Fruit fly (Drosophila melanogaster) whole organism, embryonic: ENCODE measurements around the gene CG13995.

Source experiments
- Aef1 ChIP-seq: fragments of 200-800 bp; sonication (Bioruptor generic); IDR thresholded peaks from 3 replicates; pipeline ENCODE4 v1.3.6; 2022; ENCODE audit warnings: missing biosample characterization, missing genetic modification characterization
- CG1024 ChIP-seq: fragments of 200-800 bp; sonication (Bioruptor generic); IDR thresholded peaks from 2 replicates; pipeline ENCODE4 v1.3.6; 2022; ENCODE audit warnings: missing biosample characterization, missing genetic modification characterization
- CG10274 ChIP-seq: fragments of 200-800 bp; sonication (Bioruptor generic); optimal IDR thresholded peaks from 3 replicates; lab custom pipeline; 2017; ENCODE audit warnings: missing biosample characterization, mild to moderate bottlenecking, missing genetic modification characterization
- CG10543 ChIP-seq: fragments of 200-800 bp; sonication (Bioruptor generic); optimal IDR thresholded peaks from 3 replicates; lab custom pipeline; 2017; ENCODE audit warnings: missing biosample characterization, mild to moderate bottlenecking, missing genetic modification characterization, moderate library complexity
- CG11696 ChIP-seq: fragments of 200-800 bp; sonication (Bioruptor generic); IDR thresholded peaks from 2 replicates; pipeline ENCODE4 v1.3.6; 2022; ENCODE audit warnings: missing biosample characterization, missing genetic modification characterization
- CG12155 ChIP-seq: fragments of 200-800 bp; sonication (Bioruptor generic); optimal IDR thresholded peaks from 3 replicates; lab custom pipeline; 2016; ENCODE audit warnings: missing biosample characterization, missing genetic modification characterization
- CG12391 ChIP-seq: fragments of 200-800 bp; sonication (Bioruptor generic); optimal IDR thresholded peaks from 3 replicates; lab custom pipeline; 2018; ENCODE audit warnings: missing biosample characterization, mild to moderate bottlenecking, missing genetic modification characterization, moderate library complexity
- CG12744 ChIP-seq: fragments of 200-800 bp; sonication (Bioruptor generic); optimal IDR thresholded peaks from 2 replicates; lab custom pipeline; 2016; ENCODE audit warnings: missing biosample characterization, missing genetic modification characterization
- CG13424 ChIP-seq: fragments of 200-800 bp; sonication (Bioruptor generic); optimal IDR thresholded peaks from 2 replicates; lab custom pipeline; 2019; ENCODE audit warnings: missing biosample characterization, mild to moderate bottlenecking, missing genetic modification characterization, moderate library complexity
- CG14667 ChIP-seq: fragments of 200-800 bp; sonication (Bioruptor generic); IDR thresholded peaks from 2 replicates; pipeline ENCODE4 v1.3.6; 2022; ENCODE audit warnings: missing biosample characterization, missing genetic modification characterization
- CG1602 ChIP-seq: fragments of 200-800 bp; sonication (Bioruptor generic); optimal IDR thresholded peaks from 3 replicates; lab custom pipeline; 2016; ENCODE audit warnings: missing biosample characterization, missing genetic modification characterization
- CG16863 ChIP-seq: fragments of 200-800 bp; sonication (Bioruptor generic); optimal IDR thresholded peaks from 3 replicates; lab custom pipeline; 2016; ENCODE audit warnings: missing biosample characterization, missing genetic modification characterization
- CG17361 ChIP-seq: fragments of 200-800 bp; sonication (Bioruptor generic); IDR thresholded peaks from 3 replicates; pipeline ENCODE4 v1.3.6; 2022; ENCODE audit warnings: missing biosample characterization, missing genetic modification characterization
- CG2712 ChIP-seq: fragments of 200-800 bp; optimal IDR thresholded peaks from 3 replicates; lab custom pipeline; 2019; ENCODE audit warnings: missing biosample characterization, mild to moderate bottlenecking, missing genetic modification characterization, moderate library complexity
- CG33213 ChIP-seq: fragments of 200-800 bp; sonication (Bioruptor generic); optimal IDR thresholded peaks from 3 replicates; lab custom pipeline; 2016; ENCODE audit warnings: missing biosample characterization, missing genetic modification characterization
- CG34376 ChIP-seq: fragments of 200-800 bp; sonication (Bioruptor generic); optimal IDR thresholded peaks from 2 replicates; lab custom pipeline; 2018; ENCODE audit warnings: missing biosample characterization, mild to moderate bottlenecking, missing genetic modification characterization
- CG4707 ChIP-seq: fragments of 200-800 bp; sonication (Bioruptor generic); optimal IDR thresholded peaks from 2 replicates; lab custom pipeline; 2018; ENCODE audit warnings: missing biosample characterization, mild to moderate bottlenecking, missing genetic modification characterization, moderate library complexity
- CG6272 ChIP-seq: fragments of 200-800 bp; sonication (Bioruptor generic); IDR thresholded peaks from 2 replicates; pipeline ENCODE4 v1.3.6; 2022; ENCODE audit warnings: missing biosample characterization, missing genetic modification characterization
- CG8290 ChIP-seq, 3 experiments: fragments of 200-800 bp; sonication (Bioruptor generic); optimal IDR thresholded peaks; 2 replicates each; lab custom pipeline; 2016 to 2019; ENCODE audit warnings: missing biosample characterization in 3 of 3, missing genetic modification characterization in 3 of 3, mild to moderate bottlenecking in 2 of 3, moderate library complexity in 1 of 3
- Drgx ChIP-seq: fragments of 200-800 bp; sonication (Bioruptor generic); IDR thresholded peaks from 2 replicates; pipeline ENCODE4 v1.3.6; 2022; ENCODE audit warnings: missing biosample characterization, missing genetic modification characterization
- E2f2 ChIP-seq: fragments of 200-800 bp; sonication (Bioruptor generic); IDR thresholded peaks from 2 replicates; pipeline ENCODE4 v1.3.6; 2022; ENCODE audit warnings: missing biosample characterization, missing genetic modification characterization
- Gsc ChIP-seq: fragments of 200-800 bp; sonication (Bioruptor generic); IDR thresholded peaks from 2 replicates; pipeline ENCODE4 v1.3.6; 2022; ENCODE audit warnings: missing biosample characterization, missing genetic modification characterization
- Hey ChIP-seq: fragments of 200-800 bp; sonication (Bioruptor generic); optimal IDR thresholded peaks from 3 replicates; lab custom pipeline; 2018; ENCODE audit warnings: missing biosample characterization, mild to moderate bottlenecking, missing genetic modification characterization
- Hr51 ChIP-seq, 2 experiments: fragments of 200-800 bp; sonication (Bioruptor generic); optimal IDR thresholded peaks; 2 replicates in 1 of 2; 3 replicates in 1 of 2; lab custom pipeline; 2016 to 2018; ENCODE audit warnings: missing biosample characterization in 2 of 2, missing genetic modification characterization in 2 of 2, mild to moderate bottlenecking in 1 of 2, moderate library complexity in 1 of 2
- Hsf ChIP-seq: fragments of 200-800 bp; sonication (Bioruptor generic); optimal IDR thresholded peaks from 3 replicates; lab custom pipeline; 2016; ENCODE audit warnings: missing biosample characterization, missing genetic modification characterization
- Kr ChIP-seq: fragments of 200-800 bp; sonication (Bioruptor generic); optimal IDR thresholded peaks from 2 replicates; lab custom pipeline; 2017; ENCODE audit warnings: missing biosample characterization, mild to moderate bottlenecking, missing genetic modification characterization
- Meics ChIP-seq: fragments of 200-800 bp; sonication (Bioruptor generic); optimal IDR thresholded peaks from 2 replicates; lab custom pipeline; 2017; ENCODE audit warnings: missing biosample characterization, mild to moderate bottlenecking, missing genetic modification characterization
- NC2α ChIP-seq: fragments of 200-800 bp; sonication (Bioruptor generic); optimal IDR thresholded peaks from 2 replicates; lab custom pipeline; 2016; ENCODE audit warnings: missing biosample characterization, missing genetic modification characterization
- Ravus ChIP-seq: fragments of 200-800 bp; sonication (Bioruptor generic); IDR thresholded peaks from 2 replicates; pipeline ENCODE4 v1.3.6; 2022; ENCODE audit warnings: missing biosample characterization, missing genetic modification characterization
- Scr ChIP-seq: fragments of 200-800 bp; sonication (Bioruptor generic); IDR thresholded peaks from 2 replicates; pipeline ENCODE4 v1.3.6; 2022; ENCODE audit warnings: missing biosample characterization, missing genetic modification characterization; ENCODE audit not compliant: partially characterized antibody
- Sry-β ChIP-seq: fragments of 200-800 bp; sonication (Bioruptor generic); optimal IDR thresholded peaks from 2 replicates; lab custom pipeline; 2018; ENCODE audit warnings: missing biosample characterization, mild to moderate bottlenecking, missing genetic modification characterization, moderate library complexity
- ase ChIP-seq: fragments of 200-800 bp; sonication (Bioruptor generic); IDR thresholded peaks from 3 replicates; pipeline ENCODE4 v1.3.6; 2022; ENCODE audit warnings: missing biosample characterization, missing genetic modification characterization
- bbx ChIP-seq: fragments of 200-800 bp; sonication (Bioruptor generic); IDR thresholded peaks from 2 replicates; pipeline ENCODE4 v1.3.6; 2022; ENCODE audit warnings: missing biosample characterization, missing genetic modification characterization; ENCODE audit not compliant: partially characterized antibody
- cato ChIP-seq: fragments of 200-800 bp; sonication (Bioruptor generic); optimal IDR thresholded peaks from 2 replicates; lab custom pipeline; 2016; ENCODE audit warnings: missing biosample characterization, missing genetic modification characterization, borderline replicate concordance
- dysf ChIP-seq: fragments of 200-800 bp; sonication (Bioruptor generic); IDR thresholded peaks from 3 replicates; pipeline ENCODE4 v1.3.6; 2022; ENCODE audit warnings: missing biosample characterization, missing genetic modification characterization
- fu2 ChIP-seq: fragments of 200-800 bp; sonication (Bioruptor generic); optimal IDR thresholded peaks from 2 replicates; lab custom pipeline; 2016; ENCODE audit warnings: missing biosample characterization, missing genetic modification characterization
- grau ChIP-seq: fragments of 200-800 bp; optimal IDR thresholded peaks from 3 replicates; lab custom pipeline; 2019; ENCODE audit warnings: missing biosample characterization, mild to moderate bottlenecking, missing genetic modification characterization, moderate library complexity
- inv ChIP-seq: fragments of 200-800 bp; sonication (Bioruptor generic); IDR thresholded peaks from 2 replicates; pipeline ENCODE4 v1.3.6; 2022; ENCODE audit warnings: missing biosample characterization, missing genetic modification characterization; ENCODE audit not compliant: partially characterized antibody
- maf-S ChIP-seq: fragments of 200-800 bp; sonication (Bioruptor generic); optimal IDR thresholded peaks from 2 replicates; lab custom pipeline; 2016; ENCODE audit warnings: missing biosample characterization, missing genetic modification characterization
- nom ChIP-seq: fragments of 200-800 bp; sonication (Bioruptor generic); optimal IDR thresholded peaks from 2 replicates; lab custom pipeline; 2017; ENCODE audit warnings: missing biosample characterization, missing genetic modification characterization, mild to moderate bottlenecking, moderate library complexity, missing genetic modification reagents
- oc ChIP-seq: fragments of 200-800 bp; sonication (Bioruptor generic); optimal IDR thresholded peaks from 2 replicates; lab custom pipeline; 2018; ENCODE audit warnings: missing biosample characterization, mild to moderate bottlenecking, missing genetic modification characterization, moderate library complexity
- onecut ChIP-seq: fragments of 200-800 bp; sonication (Bioruptor generic); IDR thresholded peaks from 2 replicates; pipeline ENCODE4 v1.3.6; 2022; ENCODE audit warnings: missing biosample characterization, missing genetic modification characterization
- pho ChIP-seq: fragments of 200-800 bp; sonication (Bioruptor generic); optimal IDR thresholded peaks from 2 replicates; lab custom pipeline; 2016; ENCODE audit warnings: missing biosample characterization, missing genetic modification characterization
- phol ChIP-seq: fragments of 200-800 bp; sonication (Bioruptor generic); optimal IDR thresholded peaks from 3 replicates; lab custom pipeline; 2018; ENCODE audit warnings: missing biosample characterization, mild to moderate bottlenecking, missing genetic modification characterization, moderate library complexity
- scrt ChIP-seq: fragments of 200-800 bp; sonication (Bioruptor generic); optimal IDR thresholded peaks from 2 replicates; lab custom pipeline; 2018; ENCODE audit warnings: missing biosample characterization, mild to moderate bottlenecking, missing genetic modification characterization, moderate library complexity
- slp2 ChIP-seq: fragments of 200-800 bp; sonication (Bioruptor generic); optimal IDR thresholded peaks from 2 replicates; lab custom pipeline; 2016; ENCODE audit warnings: missing biosample characterization, missing genetic modification characterization
- stwl ChIP-seq: fragments of 200-800 bp; sonication (Bioruptor generic); optimal IDR thresholded peaks from 3 replicates; lab custom pipeline; 2018; ENCODE audit warnings: missing biosample characterization, mild to moderate bottlenecking, missing genetic modification characterization, moderate library complexity
- tx ChIP-seq: fragments of 200-800 bp; sonication (Bioruptor generic); optimal IDR thresholded peaks from 2 replicates; lab custom pipeline; 2016; ENCODE audit warnings: missing biosample characterization, missing genetic modification characterization
- zen ChIP-seq: fragments of 200-800 bp; sonication (Bioruptor generic); optimal IDR thresholded peaks from 3 replicates; lab custom pipeline; 2018; ENCODE audit warnings: missing biosample characterization, mild to moderate bottlenecking, missing genetic modification characterization, moderate library complexity
- zen2 ChIP-seq: fragments of 200-800 bp; sonication (Bioruptor generic); IDR thresholded peaks from 3 replicates; pipeline ENCODE4 v1.3.6; 2022; ENCODE audit warnings: missing biosample characterization, missing genetic modification characterization; ENCODE audit not compliant: partially characterized antibody

CG13995 gene

DNA sequence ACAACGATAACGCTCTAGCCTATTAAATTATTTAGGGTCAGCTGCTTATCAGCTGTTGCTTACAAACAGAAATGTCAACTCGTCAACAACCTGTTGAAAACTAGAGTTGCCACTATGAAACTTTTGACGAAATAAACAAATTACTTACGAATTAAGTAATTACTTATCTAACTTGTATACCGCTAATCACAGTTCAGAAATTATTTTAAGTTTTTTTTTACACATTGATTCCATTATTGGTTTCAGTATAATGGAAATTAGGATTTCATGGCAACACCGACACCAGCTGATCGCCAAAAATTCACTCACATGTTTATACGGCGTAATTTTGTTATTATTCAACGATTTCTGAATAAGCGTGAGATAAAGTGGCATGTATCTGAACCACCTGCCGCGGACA, 16.3 kb upstream of the CG13995 start, which contains the start of the genes CG9117 and CG31643 (continued):
- TF ChIP-seq CG12744 (GFP tag; lab: Kevin White, UChicago), result peak; percentile 53
- TF ChIP-seq zen (tag; lab: Kevin White, UChicago), result peak; percentile 26
- TF ChIP-seq CG34376 (GFP tag; lab: Kevin White, UChicago), result peak; percentile 59
- TF ChIP-seq CG14667, result no peak
- TF ChIP-seq bbx (GFP tag; lab: Robert Waterston, UW), result no peak
- TF ChIP-seq stwl (tag; lab: Kevin White, UChicago), result peak; percentile 54
- TF ChIP-seq Hsf (GFP tag; lab: Kevin White, UChicago), result peak; percentile 57
- TF ChIP-seq scrt (GFP tag; lab: Kevin White, UChicago), result peak; percentile 97
- peak; percentile 41 for TF ChIP-seq oc (tag; lab: Kevin White, UChicago)
- peak; percentile 69 for TF ChIP-seq phol (tag; lab: Kevin White, UChicago)
- TF ChIP-seq Meics, result no peak
- TF ChIP-seq CG10274 (GFP tag; lab: Kevin White, UChicago), result no peak
- no peak for TF ChIP-seq inv (GFP tag; lab: Robert Waterston, UW)
- TF ChIP-seq Aef1, result no peak
- TF ChIP-seq Kr (GFP tag; lab: Kevin White, UChicago), result no peak
- TF ChIP-seq CG10543 (GFP tag; lab: Kevin White, UChicago), result no peak
- no peak for TF ChIP-seq CG6272 (GFP tag; lab: Robert Waterston, UW)
- peak; percentile 47 for TF ChIP-seq CG33213 (GFP tag; lab: Kevin White, UChicago)
- peak; percentile 21; the same call in 1 of the 2 replicates for TF ChIP-seq Scr (GFP tag; lab: Robert Waterston, UW)
- TF ChIP-seq CG12391 (tag; lab: Kevin White, UChicago), result peak; percentile 76
- no peak for TF ChIP-seq CG8290 (GFP tag; optimal IDR thresholded peaks at IDR 0.05; lab: Kevin White, UChicago)
- TF ChIP-seq CG8290 (tag; optimal IDR thresholded peaks at IDR 0.05; lab: Kevin White, UChicago), result no peak
- peak; percentile 58 for TF ChIP-seq tx (GFP tag; lab: Kevin White, UChicago)
- peak; percentile 1 for TF ChIP-seq Sry-β
- TF ChIP-seq NC2α (GFP tag; lab: Kevin White, UChicago), result no peak
- peak; percentile 69 for TF ChIP-seq CG13424
- no peak for TF ChIP-seq Hr51 (GFP tag; optimal IDR thresholded peaks at IDR 0.05; lab: Kevin White, UChicago)
- TF ChIP-seq CG16863, result peak; percentile 49
- TF ChIP-seq CG1602 (GFP tag; lab: Kevin White, UChicago), result peak; percentile 10
- peak; percentile 57 for TF ChIP-seq CG2712 (tag; lab: Kevin White, UChicago)
- TF ChIP-seq ase (GFP tag; lab: Robert Waterston, UW), result 0 out of 3 replicates have a peak, but pooled peaks have one; percentile 47
- peak; percentile 35 for TF ChIP-seq maf-S (GFP tag; lab: Kevin White, UChicago)
- peak; percentile 45 for TF ChIP-seq slp2 (GFP tag; lab: Kevin White, UChicago)
- TF ChIP-seq Gsc (GFP tag; lab: Robert Waterston, UW), result no peak
- peak; percentile 71 for TF ChIP-seq CG12155 (GFP tag; lab: Kevin White, UChicago)
- peak; percentile 28 for TF ChIP-seq E2f2 (GFP tag; lab: Robert Waterston, UW)
- no peak for TF ChIP-seq Hey (tag; lab: Kevin White, UChicago)
- TF ChIP-seq CG4707 (GFP tag; lab: Kevin White, UChicago), result no peak
- TF ChIP-seq Drgx (GFP tag; lab: Robert Waterston, UW), result 0 out of 2 replicates have a peak, but pooled peaks have one; percentile 21
- no peak for TF ChIP-seq CG11696 (GFP tag; lab: Robert Waterston, UW)
- 0 out of 3 replicates have a peak, but pooled peaks have one; percentile 6 for TF ChIP-seq dysf
- peak; percentile 18 for TF ChIP-seq cato (GFP tag; lab: Kevin White, UChicago)
- TF ChIP-seq pho, result peak; percentile 47
- no peak for TF ChIP-seq CG17361 (GFP tag; lab: Robert Waterston, UW)
- no peak for TF ChIP-seq onecut (GFP tag; lab: Robert Waterston, UW)
- TF ChIP-seq Ravus (GFP tag; lab: Robert Waterston, UW), result no peak
- TF ChIP-seq CG1024 (GFP tag; lab: Robert Waterston, UW), result no peak
- TF ChIP-seq zen2 (GFP tag; lab: Robert Waterston, UW), result no peak
- TF ChIP-seq fu2 (GFP tag; lab: Kevin White, UChicago), result peak; percentile 59
- peak; percentile 56 for TF ChIP-seq grau (tag; lab: Kevin White, UChicago)
- TF ChIP-seq nom (GFP tag; lab: Kevin White, UChicago), result peak; percentile 32
